Worm (Caenorhabditis elegans) whole organism, young adult: ENCODE data around the gene dylt-2.

Source experiments
- akir-1 ChIP-seq: fragments of 200-800 bp; sonication (Bioruptor generic); optimal IDR thresholded peaks from 2 replicates; lab custom pipeline; 2018; ENCODE audit warnings: mild to moderate bottlenecking, missing genetic modification characterization, moderate library complexity, missing compliant biosample characterization
- atf-7 ChIP-seq: sonication (generic microtip); optimal IDR thresholded peaks from 2 replicates; lab custom pipeline; 2017; ENCODE audit warnings: mild to moderate bottlenecking, missing genetic modification characterization, missing compliant biosample characterization
- dox-1 ChIP-seq: fragments of 200-800 bp; sonication (Bioruptor generic); IDR thresholded peaks from 2 replicates; pipeline ENCODE4 v1.3.6; 2022; ENCODE audit warnings: missing genetic modification reagents, missing genetic modification characterization, missing compliant biosample characterization
- ekl-4 ChIP-seq: fragments of 200-800 bp; sonication (Bioruptor generic); IDR thresholded peaks from 2 replicates; pipeline ENCODE4 v1.3.6; 2022; ENCODE audit warnings: missing genetic modification reagents, missing genetic modification characterization, missing compliant biosample characterization
- gei-17 ChIP-seq: fragments of 200-800 bp; sonication (Bioruptor generic); optimal IDR thresholded peaks from 2 replicates; lab custom pipeline; 2018; ENCODE audit warnings: mild to moderate bottlenecking, missing genetic modification characterization, missing compliant biosample characterization
- lin-35 ChIP-seq, 3 experiments: fragments of 150-350 bp in 2 of 3; sonication (generic microtip) in 1 of 3; optimal IDR thresholded peaks; 2 replicates each; lab custom pipeline; 2014 to 2018; ENCODE audit warnings: missing biosample characterization in 3 of 3, missing genetic modification characterization in 3 of 3, missing genetic modification reagents in 3 of 3
- lin-40 ChIP-seq: sonication (generic microtip); optimal IDR thresholded peaks from 2 replicates; lab custom pipeline; 2016; ENCODE audit warnings: missing genetic modification characterization, mild to moderate bottlenecking, missing compliant biosample characterization, missing genotype, missing genetic modification reagents
- nhr-90 ChIP-seq: sonication (generic microtip); optimal IDR thresholded peaks from 2 replicates; lab custom pipeline; 2016; ENCODE audit warnings: missing genotype, mild to moderate bottlenecking, missing genetic modification characterization, missing compliant biosample characterization
- snpc-1.1 ChIP-seq: sonication (generic microtip); optimal IDR thresholded peaks from 2 replicates; lab custom pipeline; 2017; ENCODE audit warnings: missing genetic modification characterization, mild to moderate bottlenecking, missing compliant biosample characterization, antibody characterized with exemption, moderate library complexity, missing genotype, missing genetic modification reagents; ENCODE audit not compliant: insufficient read depth
- snpc-4 ChIP-seq, 5 experiments: fragments of 150-350 bp in 1 of 5; sonication (generic microtip) in 4 of 5; optimal IDR thresholded peaks; 2 replicates each; lab custom pipeline; 2014 to 2018; ENCODE audit warnings: missing genetic modification characterization in 5 of 5, missing biosample characterization in 3 of 5, antibody characterized with exemption in 2 of 5, mild to moderate bottlenecking in 2 of 5, missing compliant biosample characterization in 2 of 5, missing genotype in 2 of 5, moderate library complexity in 2 of 5, missing genetic modification reagents in 1 of 5
- xnd-1 ChIP-seq: sonication (generic microtip); optimal IDR thresholded peaks from 2 replicates; lab custom pipeline; 2016; ENCODE audit warnings: missing genotype, missing genetic modification reagents, missing genetic modification characterization, missing compliant biosample characterization
- ztf-26 ChIP-seq: sonication (generic microtip); optimal IDR thresholded peaks from 2 replicates; lab custom pipeline; 2017; ENCODE audit warnings: missing genetic modification characterization, missing compliant biosample characterization
- ztf-28 ChIP-seq: fragments of 200-800 bp; sonication (Bioruptor generic); IDR thresholded peaks from 2 replicates; pipeline ENCODE4 v1.3.6; 2022; ENCODE audit warnings: missing genetic modification reagents, missing genetic modification characterization, missing compliant biosample characterization

DNA sequence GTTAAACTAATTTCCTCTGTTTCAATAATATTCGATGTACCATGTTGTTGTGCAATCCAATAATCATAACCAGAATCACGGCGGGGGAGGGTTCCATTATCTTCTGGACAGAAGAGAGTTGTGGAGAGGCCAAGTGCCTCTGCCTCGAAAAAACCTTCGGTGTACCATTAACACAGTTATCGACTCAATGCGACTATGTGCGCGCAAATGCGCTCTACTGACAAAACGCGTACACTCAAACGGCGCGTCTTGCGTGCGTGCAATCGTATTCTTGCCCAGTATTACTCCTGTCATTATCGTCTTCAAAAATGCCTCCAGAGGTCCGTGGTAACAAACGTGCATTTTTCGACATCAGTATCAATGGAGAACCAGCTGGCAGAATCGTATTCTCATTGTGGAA lies 28.9 kb downstream of the dylt-2 start, which contains the start of gene cyn-8:
- TF ChIP-seq dox-1 (GFP tag; lab: Robert Waterston, UW) (0 out of 2 replicates have a peak, but pooled peaks have one; percentile 28), ekl-4 (no peak), akir-1 (no peak), ztf-28 (no peak), atf-7 (tag; lab: Kevin White, UChicago) (no peak), nhr-90 (tag; lab: Kevin White, UChicago) (no peak), lin-40 (no peak), snpc-1.1 (no peak), xnd-1 (tag; lab: Kevin White, UChicago) (no peak), snpc-4 (GFP tag; optimal IDR thresholded peaks at IDR 0.05; lab: Kevin White, UChicago) (no peak), snpc-4 (tag; optimal IDR thresholded peaks at IDR 0.05; lab: Kevin White, UChicago) (no peak), gei-17 (GFP tag; lab: Kevin White, UChicago) (no peak), ztf-26 (tag; lab: Kevin White, UChicago) (no peak), lin-35 (GFP tag; optimal IDR thresholded peaks at IDR 0.05; lab: Kevin White, UChicago) (no peak)
